Fruit fly (Drosophila melanogaster): ENCODE data around the gene Hsc70-2.

DNA sequence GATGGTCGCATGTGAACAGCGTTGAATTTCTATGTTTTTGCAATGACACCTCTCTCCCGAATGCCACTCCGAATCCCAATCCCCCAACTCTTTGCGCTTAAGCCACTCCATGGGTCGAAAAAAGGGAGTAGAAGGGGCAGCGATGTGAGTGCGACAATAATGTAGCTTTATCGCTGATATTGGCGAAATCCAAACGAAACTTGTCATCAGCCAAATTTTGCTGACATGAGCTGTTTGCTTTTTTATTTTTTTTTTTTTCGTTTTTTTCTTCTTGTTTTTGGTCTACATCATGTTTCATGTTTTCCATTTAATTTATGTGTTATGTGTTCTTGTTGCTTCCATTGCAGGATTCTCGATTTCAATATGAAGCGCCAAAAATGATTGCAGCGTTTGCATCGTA lies 25.6 kb upstream of the Hsc70-2 start:
- TF ChIP-seq CG7963 (GFP tag; IDR thresholded peaks at IDR 0.05; ENCODE audit: partially characterized antibody): no peak
- TF ChIP-seq CG12236 (GFP tag; optimal IDR thresholded peaks at IDR 0.05): no peak
- no peak for TF ChIP-seq Chrac-16 (GFP tag; optimal IDR thresholded peaks at IDR 0.05)
- TF ChIP-seq CG9437 (GFP tag; optimal IDR thresholded peaks at IDR 0.05): no peak

All from whole organism, embryonic.